Worm (Caenorhabditis elegans) whole organism, L4 larva: ENCODE results near the gene Y37A1A.4.

Experiments
- F37D6.2 ChIP-seq: sonication (generic microtip); optimal IDR thresholded peaks from 2 replicates; lab custom pipeline; 2016; ENCODE audit warnings: mild to moderate bottlenecking, missing genetic modification characterization, missing compliant biosample characterization
- T26A8.4 ChIP-seq: fragments of 200-800 bp; sonication (Bioruptor generic); IDR thresholded peaks from 2 replicates; pipeline ENCODE4 v1.3.6; 2022; ENCODE audit warnings: missing genetic modification characterization, missing compliant biosample characterization
- Y75B8A.6 ChIP-seq: fragments of 200-800 bp; sonication (Bioruptor generic); IDR thresholded peaks from 2 replicates; pipeline ENCODE4 v1.3.6; 2022; ENCODE audit warnings: missing genetic modification reagents, missing genetic modification characterization, missing compliant biosample characterization
- ZK337.2 ChIP-seq: fragments of 200-800 bp; sonication (Bioruptor generic); IDR thresholded peaks from 2 replicates; pipeline ENCODE4 v1.3.6; 2022; ENCODE audit warnings: missing genetic modification reagents, missing genetic modification characterization, missing compliant biosample characterization
- ZK546.5 ChIP-seq, 2 experiments: sonication (generic microtip); optimal IDR thresholded peaks; 2 replicates each; lab custom pipeline; 2017; ENCODE audit warnings: missing biosample characterization in 2 of 2, missing genetic modification characterization in 2 of 2
- aha-1 ChIP-seq: fragments of 150-350 bp; peaks from one replicate; lab custom pipeline; 2014; ENCODE audit warnings: missing biosample characterization, missing genetic modification characterization
- aly-2 ChIP-seq: sonication (generic microtip); optimal IDR thresholded peaks from 2 replicates; lab custom pipeline; 2018; ENCODE audit warnings: missing biosample characterization, missing genetic modification characterization
- attf-4 ChIP-seq: sonication (generic microtip); optimal IDR thresholded peaks from 3 replicates; lab custom pipeline; 2017; ENCODE audit warnings: missing biosample characterization, missing genetic modification characterization
- ceh-20 ChIP-seq: fragments of 200-800 bp; sonication (Bioruptor generic); IDR thresholded peaks from 2 replicates; pipeline ENCODE4 v1.3.6; 2022; ENCODE audit warnings: missing genetic modification reagents, missing genetic modification characterization, missing compliant biosample characterization
- ceh-44 ChIP-seq: fragments of 200-800 bp; sonication (Bioruptor generic); IDR thresholded peaks from 2 replicates; pipeline ENCODE4 v1.3.6; 2022; ENCODE audit warnings: missing genetic modification reagents, missing genetic modification characterization, missing compliant biosample characterization
- ces-1 ChIP-seq: fragments of 150-350 bp; sonication (generic microtip); optimal IDR thresholded peaks from 4 replicates; lab custom pipeline; 2014; ENCODE audit warnings: missing biosample characterization, missing genetic modification reagents, missing genetic modification characterization
- cey-2 ChIP-seq: sonication (generic microtip); optimal IDR thresholded peaks from 3 replicates; lab custom pipeline; 2017; ENCODE audit warnings: missing genetic modification characterization, mild to moderate bottlenecking, missing compliant biosample characterization, antibody characterized with exemption, borderline replicate concordance; ENCODE audit not compliant: insufficient read depth
- daf-19 ChIP-seq: fragments of 200-800 bp; sonication (Bioruptor generic); conservative IDR thresholded peaks from 2 replicates; pipeline ENCODE4 v1.3.6; 2022; ENCODE audit warnings: missing genetic modification characterization, missing compliant biosample characterization
- daf-8 ChIP-seq: fragments of 200-800 bp; sonication (Bioruptor generic); IDR thresholded peaks from 2 replicates; pipeline ENCODE4 v1.3.6; 2022; ENCODE audit warnings: missing genetic modification characterization, missing compliant biosample characterization
- dmd-9 ChIP-seq: fragments of 200-800 bp; sonication (Bioruptor generic); IDR thresholded peaks from 2 replicates; pipeline ENCODE4 v1.3.6; 2022; ENCODE audit warnings: missing genetic modification reagents, missing genetic modification characterization, missing compliant biosample characterization
- duxl-1 ChIP-seq: sonication (generic microtip); optimal IDR thresholded peaks from 2 replicates; lab custom pipeline; 2016; ENCODE audit warnings: mild to moderate bottlenecking, missing genetic modification characterization, moderate library complexity, missing compliant biosample characterization; ENCODE audit not compliant: poor library complexity
- dve-1 ChIP-seq: sonication (generic microtip); optimal IDR thresholded peaks from 2 replicates; lab custom pipeline; 2017; ENCODE audit warnings: antibody characterized with exemption, mild to moderate bottlenecking, missing genetic modification characterization, missing compliant biosample characterization; ENCODE audit not compliant: insufficient read depth
- egl-27 ChIP-seq: sonication (generic microtip); optimal IDR thresholded peaks from 3 replicates; lab custom pipeline; 2017; ENCODE audit warnings: missing biosample characterization, missing genetic modification reagents, missing genetic modification characterization
- lin-13 ChIP-seq: fragments of 150-350 bp; optimal IDR thresholded peaks from 2 replicates; lab custom pipeline; 2014; ENCODE audit warnings: missing biosample characterization, missing genetic modification reagents, missing genetic modification characterization
- lin-15B ChIP-seq: fragments of 150-350 bp; sonication (generic microtip); optimal IDR thresholded peaks from 3 replicates; lab custom pipeline; 2014; ENCODE audit warnings: missing biosample characterization, missing genetic modification characterization
- lin-29 ChIP-seq: fragments of 200-800 bp; sonication (Bioruptor generic); IDR thresholded peaks from 2 replicates; pipeline ENCODE4 v1.3.6; 2022; ENCODE audit warnings: missing genetic modification reagents, missing genetic modification characterization, missing compliant biosample characterization
- lin-38 ChIP-seq: fragments of 200-800 bp; sonication (Bioruptor generic); IDR thresholded peaks from 2 replicates; pipeline ENCODE4 v1.3.6; 2022; ENCODE audit warnings: missing genetic modification reagents, missing genetic modification characterization, missing compliant biosample characterization
- lin-39 ChIP-seq: fragments of 150-350 bp; optimal IDR thresholded peaks from 2 replicates; lab custom pipeline; 2014; ENCODE audit warnings: missing biosample characterization, missing genetic modification reagents, missing genetic modification characterization
- lsy-2 ChIP-seq, 2 experiments: fragments of 150-350 bp in 1 of 2; sonication (generic microtip) in 1 of 2; optimal IDR thresholded peaks; 2 replicates each; lab custom pipeline; 2014 to 2017; ENCODE audit warnings: missing biosample characterization in 2 of 2, missing genetic modification characterization in 2 of 2
- mdl-1 ChIP-seq, 2 experiments: fragments of 150-350 bp in 1 of 2; sonication (generic microtip) in 1 of 2; optimal IDR thresholded peaks; 2 replicates each; lab custom pipeline; 2014 to 2017; ENCODE audit warnings: missing biosample characterization in 2 of 2, missing genetic modification characterization in 2 of 2
- mes-2 ChIP-seq: sonication (generic microtip); optimal IDR thresholded peaks from 2 replicates; lab custom pipeline; 2016; ENCODE audit warnings: missing genotype, mild to moderate bottlenecking, missing genetic modification characterization, missing compliant biosample characterization; ENCODE audit not compliant: poor library complexity, severe bottlenecking
- mxl-3 ChIP-seq: fragments of 200-800 bp; sonication (Bioruptor generic); optimal IDR thresholded peaks from 2 replicates; lab custom pipeline; 2018; ENCODE audit warnings: mild to moderate bottlenecking, missing genetic modification characterization, missing compliant biosample characterization
- nhr-237 ChIP-seq: sonication (generic microtip); optimal IDR thresholded peaks from 2 replicates; lab custom pipeline; 2017; ENCODE audit warnings: missing biosample characterization, missing genetic modification characterization
- pha-4 ChIP-seq, 2 experiments: fragments of 150-350 bp in 1 of 2; fragments of 200-800 bp in 1 of 2; sonication (Bioruptor generic) in 1 of 2; IDR thresholded peaks in 1 of 2; optimal IDR thresholded peaks in 1 of 2; 2 replicates each; pipeline versions ENCODE4 v1.3.6 to Lab custom; 2014 to 2022; ENCODE audit warnings: missing genetic modification characterization in 2 of 2, missing genetic modification reagents in 2 of 2, missing biosample characterization in 1 of 2, missing compliant biosample characterization in 1 of 2
- saeg-2 ChIP-seq: fragments of 200-800 bp; sonication (Bioruptor generic); IDR thresholded peaks from 2 replicates; pipeline ENCODE4 v1.3.6; 2022; ENCODE audit warnings: missing genetic modification reagents, missing genetic modification characterization, missing compliant biosample characterization
- sdz-12 ChIP-seq: fragments of 200-800 bp; sonication (Bioruptor generic); optimal IDR thresholded peaks from 2 replicates; lab custom pipeline; 2018; ENCODE audit warnings: mild to moderate bottlenecking, missing genetic modification characterization, missing compliant biosample characterization
- set-16 ChIP-seq: fragments of 200-800 bp; sonication (Bioruptor generic); IDR thresholded peaks from 2 replicates; pipeline ENCODE4 v1.3.6; 2022; ENCODE audit warnings: missing genetic modification reagents, missing genetic modification characterization, missing compliant biosample characterization
- snpc-1.2 ChIP-seq: fragments of 200-800 bp; sonication (Bioruptor generic); IDR thresholded peaks from 2 replicates; pipeline ENCODE4 v1.3.6; 2022; ENCODE audit warnings: missing genetic modification reagents, missing genetic modification characterization, missing compliant biosample characterization
- spr-1 ChIP-seq: sonication (generic microtip); optimal IDR thresholded peaks from 2 replicates; lab custom pipeline; 2016; ENCODE audit warnings: mild to moderate bottlenecking, missing genetic modification characterization, missing compliant biosample characterization
- spr-3 ChIP-seq: fragments of 200-800 bp; sonication (Bioruptor generic); optimal IDR thresholded peaks from 2 replicates; lab custom pipeline; 2018; ENCODE audit warnings: mild to moderate bottlenecking, missing genetic modification characterization, missing compliant biosample characterization
- tag-97 ChIP-seq: fragments of 200-800 bp; sonication (Bioruptor generic); IDR thresholded peaks from 2 replicates; pipeline ENCODE4 v1.3.6; 2022; ENCODE audit warnings: missing genetic modification characterization, missing compliant biosample characterization
- vab-7 ChIP-seq: fragments of 200-800 bp; sonication (Bioruptor generic); IDR thresholded peaks from 2 replicates; pipeline ENCODE4 v1.3.6; 2022; ENCODE audit warnings: missing genetic modification reagents, missing genetic modification characterization, missing compliant biosample characterization
- zag-1 ChIP-seq: fragments of 150-350 bp; optimal IDR thresholded peaks from 2 replicates; lab custom pipeline; 2014; ENCODE audit warnings: missing biosample characterization, missing genetic modification characterization
- zip-11 ChIP-seq: fragments of 200-800 bp; sonication (Bioruptor generic); IDR thresholded peaks from 2 replicates; pipeline ENCODE4 v1.3.6; 2022; ENCODE audit warnings: missing genetic modification characterization, missing compliant biosample characterization
- ztf-11 ChIP-seq: fragments of 150-350 bp; optimal IDR thresholded peaks from 2 replicates; lab custom pipeline; 2014; ENCODE audit warnings: missing biosample characterization, missing genetic modification characterization
- ztf-7 ChIP-seq: fragments of 150-350 bp; optimal IDR thresholded peaks from 2 replicates; lab custom pipeline; 2014; ENCODE audit warnings: missing biosample characterization, missing genetic modification characterization

The Y37A1A.4 gene

ce11 chrIV:13887408-13888163 lies 46.6 kb upstream of the Y37A1A.4 start, which contains the start of gene lin-66 (continued):
- TF ChIP-seq nhr-237 (tag; lab: Kevin White, UChicago) = peak; percentile 8
- TF ChIP-seq egl-27 (tag; lab: Kevin White, UChicago) = peak; percentile 59
- TF ChIP-seq ces-1 = no peak
- TF ChIP-seq ZK337.2 (GFP tag; lab: Robert Waterston, UW) = no peak
- peak; percentile 84 for TF ChIP-seq mxl-3 (GFP tag; lab: Kevin White, UChicago)
- no peak for TF ChIP-seq daf-8 (GFP tag; lab: Robert Waterston, UW)
- TF ChIP-seq T26A8.4 (GFP tag; lab: Robert Waterston, UW) = peak; percentile 84
- TF ChIP-seq ceh-44 (GFP tag; lab: Robert Waterston, UW) = no peak
- TF ChIP-seq lin-38 (GFP tag; lab: Robert Waterston, UW) = peak; percentile 70
- 0 out of 2 replicates have a peak, but pooled peaks have one; percentile 14 for TF ChIP-seq saeg-2 (GFP tag; lab: Robert Waterston, UW)
- TF ChIP-seq pha-4 (GFP tag; IDR thresholded peaks at IDR 0.05; lab: Robert Waterston, UW) = peak; percentile 87
- no peak for TF ChIP-seq pha-4 (tag; optimal IDR thresholded peaks at IDR 0.05; lab: Kevin White, UChicago)
- TF ChIP-seq ceh-20 (GFP tag; lab: Robert Waterston, UW) = peak; percentile 84
- TF ChIP-seq lsy-2 (tag; optimal IDR thresholded peaks at IDR 0.05; lab: Kevin White, UChicago) = peak; percentile 74 to 80
- peak; percentile 79 for TF ChIP-seq dve-1 (tag; lab: Kevin White, UChicago)
- TF ChIP-seq mes-2 = peak; percentile 63
- no peak for TF ChIP-seq ZK546.5 (tag; optimal IDR thresholded peaks at IDR 0.05; lab: Kevin White, UChicago)
- TF ChIP-seq lin-13 (GFP tag; lab: Kevin White, UChicago) = peak; percentile 80
- peak; percentile 38 for TF ChIP-seq ztf-7 (tag; lab: Kevin White, UChicago)
- peak; percentile 22 for TF ChIP-seq duxl-1 (tag; lab: Kevin White, UChicago)
- TF ChIP-seq cey-2 (tag; lab: Kevin White, UChicago) = peak; percentile 58
- no peak for TF ChIP-seq zip-11 (GFP tag; lab: Robert Waterston, UW)
- peak; percentile 87 to 92 for TF ChIP-seq mdl-1 (tag; optimal IDR thresholded peaks at IDR 0.05; lab: Kevin White, UChicago)
- TF ChIP-seq spr-3 (GFP tag; lab: Kevin White, UChicago) = no peak
- TF ChIP-seq aly-2 (tag; lab: Kevin White, UChicago) = no peak
- TF ChIP-seq lin-29 (GFP tag; lab: Robert Waterston, UW) = no peak
- TF ChIP-seq attf-4 (tag; lab: Kevin White, UChicago) = no peak
- TF ChIP-seq dmd-9 = 0 out of 2 replicates have a peak, but pooled peaks have one; percentile 30
- TF ChIP-seq spr-1 = peak; percentile 72

- TF ChIP-seq vab-7 (GFP tag; lab: Robert Waterston, UW) = no peak
- no peak for TF ChIP-seq lin-15B (tag; lab: Kevin White, UChicago)
- TF ChIP-seq zag-1 (tag; lab: Kevin White, UChicago) = no peak
- TF ChIP-seq daf-19 (GFP tag; lab: Robert Waterston, UW) = no peak
- no peak for TF ChIP-seq ztf-11
- no peak for TF ChIP-seq lin-13 (GFP tag; lab: Kevin White, UChicago)
- no peak for TF ChIP-seq ZK337.2 (GFP tag; lab: Robert Waterston, UW)
- no peak for TF ChIP-seq set-16 (GFP tag; lab: Robert Waterston, UW)
- TF ChIP-seq F37D6.2 (tag; lab: Kevin White, UChicago) = no peak
- no peak for TF ChIP-seq Y75B8A.6 (GFP tag; lab: Robert Waterston, UW)
- no peak for TF ChIP-seq egl-27 (tag; lab: Kevin White, UChicago)
- TF ChIP-seq lin-39 (tag; lab: Kevin White, UChicago) = no peak
- TF ChIP-seq attf-4 (tag; lab: Kevin White, UChicago) = no peak
- no peak for TF ChIP-seq pha-4 (GFP tag; IDR thresholded peaks at IDR 0.05; lab: Robert Waterston, UW)
- TF ChIP-seq pha-4 (tag; optimal IDR thresholded peaks at IDR 0.05; lab: Kevin White, UChicago) = no peak
- TF ChIP-seq tag-97 = no peak
- TF ChIP-seq aha-1 (tag; lab: Kevin White, UChicago) = no peak
- no peak for TF ChIP-seq snpc-1.2 (GFP tag; lab: Robert Waterston, UW)
- TF ChIP-seq sdz-12 (GFP tag; lab: Kevin White, UChicago) = no peak
Measured at ce11 chrIV:13888164-13888518, 46.0 kb upstream of the Y37A1A.4 start.
